Worm (Caenorhabditis elegans) whole organism, L4 larva: Measurements from ENCODE around the gene mip-2.

Experiments
- D1046.2 ChIP-seq: fragments of 200-800 bp; sonication (Bioruptor generic); IDR thresholded peaks from 2 replicates; pipeline ENCODE4 v1.3.6; 2022; ENCODE audit warnings: missing genetic modification characterization, missing compliant biosample characterization
- F10B5.3 ChIP-seq: sonication (generic microtip); optimal IDR thresholded peaks from 2 replicates; lab custom pipeline; 2016; ENCODE audit warnings: mild to moderate bottlenecking, missing genetic modification characterization, missing compliant biosample characterization
- F44E2.7 ChIP-seq: fragments of 200-800 bp; sonication (Bioruptor generic); IDR thresholded peaks from 2 replicates; pipeline ENCODE4 v2.1.2; 2022; ENCODE audit warnings: missing genetic modification characterization, missing compliant biosample characterization
- F49E8.2 ChIP-seq: sonication (generic microtip); optimal IDR thresholded peaks from 2 replicates; lab custom pipeline; 2016; ENCODE audit warnings: missing compliant biosample characterization, mild to moderate bottlenecking, missing genetic modification characterization, borderline replicate concordance
- T26A8.4 ChIP-seq: fragments of 200-800 bp; sonication (Bioruptor generic); IDR thresholded peaks from 2 replicates; pipeline ENCODE4 v1.3.6; 2022; ENCODE audit warnings: missing genetic modification characterization, missing compliant biosample characterization
- Y105C5A.15 ChIP-seq: fragments of 200-800 bp; sonication (Bioruptor generic); IDR thresholded peaks from 2 replicates; pipeline ENCODE4 v1.3.6; 2022; ENCODE audit warnings: missing genetic modification characterization, missing compliant biosample characterization
- aha-1 ChIP-seq: fragments of 150-350 bp; peaks from one replicate; lab custom pipeline; 2014; ENCODE audit warnings: missing biosample characterization, missing genetic modification characterization
- ceh-44 ChIP-seq: fragments of 200-800 bp; sonication (Bioruptor generic); IDR thresholded peaks from 2 replicates; pipeline ENCODE4 v1.3.6; 2022; ENCODE audit warnings: missing genetic modification reagents, missing genetic modification characterization, missing compliant biosample characterization
- ceh-82 ChIP-seq: sonication (generic microtip); optimal IDR thresholded peaks from 2 replicates; lab custom pipeline; 2017; ENCODE audit warnings: missing biosample characterization, missing genetic modification characterization
- dmd-6 ChIP-seq: fragments of 200-800 bp; sonication (Bioruptor generic); IDR thresholded peaks from 2 replicates; pipeline ENCODE4 v1.3.6; 2022; ENCODE audit warnings: missing genetic modification reagents, missing genetic modification characterization, missing compliant biosample characterization
- dmd-8 ChIP-seq: fragments of 200-800 bp; sonication (Bioruptor generic); IDR thresholded peaks from 2 replicates; pipeline ENCODE4 v1.3.6; 2022; ENCODE audit warnings: missing genetic modification characterization, missing compliant biosample characterization
- egl-43 ChIP-seq: fragments of 200-800 bp; sonication (Bioruptor generic); IDR thresholded peaks from 2 replicates; pipeline ENCODE4 v1.3.6; 2022; ENCODE audit warnings: missing genetic modification reagents, missing genetic modification characterization, missing compliant biosample characterization
- gei-8 ChIP-seq: fragments of 200-800 bp; sonication (Bioruptor generic); optimal IDR thresholded peaks from 2 replicates; lab custom pipeline; 2018; ENCODE audit warnings: mild to moderate bottlenecking, missing genetic modification characterization, missing compliant biosample characterization
- hlh-30 ChIP-seq: sonication (generic microtip); optimal IDR thresholded peaks from 2 replicates; lab custom pipeline; 2017; ENCODE audit warnings: antibody characterized with exemption, mild to moderate bottlenecking, missing genetic modification characterization, missing compliant biosample characterization; ENCODE audit not compliant: insufficient read depth
- hmg-1.1 ChIP-seq: fragments of 200-800 bp; sonication (Bioruptor generic); IDR thresholded peaks from 2 replicates; pipeline ENCODE4 v1.3.6; 2022; ENCODE audit warnings: missing genetic modification reagents, missing genetic modification characterization, missing compliant biosample characterization
- jun-1 ChIP-seq: fragments of 150-350 bp; optimal IDR thresholded peaks from 2 replicates; lab custom pipeline; 2014; ENCODE audit warnings: missing biosample characterization, missing genetic modification reagents, missing genetic modification characterization
- lin-29 ChIP-seq: fragments of 200-800 bp; sonication (Bioruptor generic); IDR thresholded peaks from 2 replicates; pipeline ENCODE4 v1.3.6; 2022; ENCODE audit warnings: missing genetic modification reagents, missing genetic modification characterization, missing compliant biosample characterization
- lin-38 ChIP-seq: fragments of 200-800 bp; sonication (Bioruptor generic); IDR thresholded peaks from 2 replicates; pipeline ENCODE4 v1.3.6; 2022; ENCODE audit warnings: missing genetic modification reagents, missing genetic modification characterization, missing compliant biosample characterization
- madf-9 ChIP-seq: fragments of 200-800 bp; sonication (Bioruptor generic); conservative IDR thresholded peaks from 2 replicates; pipeline ENCODE4 v1.3.6; 2022; ENCODE audit warnings: missing genetic modification reagents, missing genetic modification characterization, missing compliant biosample characterization
- mdl-1 ChIP-seq, 2 experiments: fragments of 150-350 bp in 1 of 2; sonication (generic microtip) in 1 of 2; optimal IDR thresholded peaks; 2 replicates each; lab custom pipeline; 2014 to 2017; ENCODE audit warnings: missing biosample characterization in 2 of 2, missing genetic modification characterization in 2 of 2
- mep-1 ChIP-seq: fragments of 150-350 bp; sonication (generic microtip); optimal IDR thresholded peaks from 3 replicates; lab custom pipeline; 2014; ENCODE audit warnings: missing biosample characterization, missing genetic modification characterization
- mes-2 ChIP-seq: sonication (generic microtip); optimal IDR thresholded peaks from 2 replicates; lab custom pipeline; 2016; ENCODE audit warnings: missing genotype, mild to moderate bottlenecking, missing genetic modification characterization, missing compliant biosample characterization; ENCODE audit not compliant: poor library complexity, severe bottlenecking
- nhr-111 ChIP-seq: fragments of 200-800 bp; sonication (Bioruptor generic); optimal IDR thresholded peaks from 2 replicates; lab custom pipeline; 2018; ENCODE audit warnings: mild to moderate bottlenecking, missing genetic modification characterization, missing compliant biosample characterization
- nhr-25 ChIP-seq: sonication (generic microtip); optimal IDR thresholded peaks from 2 replicates; lab custom pipeline; 2017; ENCODE audit warnings: missing genetic modification characterization, mild to moderate bottlenecking, missing compliant biosample characterization, antibody characterized with exemption, moderate library complexity, borderline replicate concordance; ENCODE audit not compliant: insufficient read depth
- nhr-28 ChIP-seq: fragments of 150-350 bp; optimal IDR thresholded peaks from 2 replicates; lab custom pipeline; 2014; ENCODE audit warnings: missing biosample characterization, missing genetic modification characterization
- nhr-41 ChIP-seq: fragments of 200-800 bp; sonication (Bioruptor generic); IDR thresholded peaks from 2 replicates; pipeline ENCODE4 v1.3.6; 2022; ENCODE audit warnings: missing genetic modification reagents, missing genetic modification characterization, missing compliant biosample characterization
- nhr-48 ChIP-seq: sonication (generic microtip); optimal IDR thresholded peaks from 2 replicates; lab custom pipeline; 2016; ENCODE audit warnings: mild to moderate bottlenecking, missing genetic modification characterization, missing compliant biosample characterization
- nhr-76 ChIP-seq: fragments of 150-350 bp; optimal IDR thresholded peaks from 2 replicates; lab custom pipeline; 2014; ENCODE audit warnings: missing biosample characterization, missing genetic modification characterization
- pha-4 ChIP-seq, 2 experiments: fragments of 150-350 bp in 1 of 2; fragments of 200-800 bp in 1 of 2; sonication (Bioruptor generic) in 1 of 2; IDR thresholded peaks in 1 of 2; optimal IDR thresholded peaks in 1 of 2; 2 replicates each; pipeline versions ENCODE4 v1.3.6 to Lab custom; 2014 to 2022; ENCODE audit warnings: missing genetic modification characterization in 2 of 2, missing genetic modification reagents in 2 of 2, missing biosample characterization in 1 of 2, missing compliant biosample characterization in 1 of 2
- pqm-1 ChIP-seq: sonication (generic microtip); optimal IDR thresholded peaks from 2 replicates; lab custom pipeline; 2017; ENCODE audit warnings: missing biosample characterization, missing genetic modification characterization
- saeg-2 ChIP-seq: fragments of 200-800 bp; sonication (Bioruptor generic); IDR thresholded peaks from 2 replicates; pipeline ENCODE4 v1.3.6; 2022; ENCODE audit warnings: missing genetic modification reagents, missing genetic modification characterization, missing compliant biosample characterization
- set-16 ChIP-seq: fragments of 200-800 bp; sonication (Bioruptor generic); IDR thresholded peaks from 2 replicates; pipeline ENCODE4 v1.3.6; 2022; ENCODE audit warnings: missing genetic modification reagents, missing genetic modification characterization, missing compliant biosample characterization
- skn-1 ChIP-seq: fragments of 150-350 bp; optimal IDR thresholded peaks from 2 replicates; lab custom pipeline; 2014; ENCODE audit warnings: missing biosample characterization, missing genetic modification characterization
- snpc-1.2 ChIP-seq: fragments of 200-800 bp; sonication (Bioruptor generic); IDR thresholded peaks from 2 replicates; pipeline ENCODE4 v1.3.6; 2022; ENCODE audit warnings: missing genetic modification reagents, missing genetic modification characterization, missing compliant biosample characterization
- snpc-4 ChIP-seq: fragments of 150-350 bp; optimal IDR thresholded peaks from 2 replicates; lab custom pipeline; 2014; ENCODE audit warnings: missing biosample characterization, missing genetic modification characterization
- spr-3 ChIP-seq: fragments of 200-800 bp; sonication (Bioruptor generic); optimal IDR thresholded peaks from 2 replicates; lab custom pipeline; 2018; ENCODE audit warnings: mild to moderate bottlenecking, missing genetic modification characterization, missing compliant biosample characterization
- tra-1 ChIP-seq: fragments of 200-800 bp; sonication (Bioruptor generic); IDR thresholded peaks from 2 replicates; pipeline ENCODE4 v1.3.6; 2022; ENCODE audit warnings: missing genetic modification reagents, missing genetic modification characterization, missing compliant biosample characterization
- unc-130 ChIP-seq: sonication (generic microtip); optimal IDR thresholded peaks from 2 replicates; lab custom pipeline; 2016; ENCODE audit warnings: missing genetic modification reagents, missing genetic modification characterization, missing compliant biosample characterization
- unc-39 ChIP-seq: sonication (generic microtip); optimal IDR thresholded peaks from 2 replicates; lab custom pipeline; 2017; ENCODE audit warnings: missing biosample characterization, missing genetic modification characterization
- zip-11 ChIP-seq: fragments of 200-800 bp; sonication (Bioruptor generic); IDR thresholded peaks from 2 replicates; pipeline ENCODE4 v1.3.6; 2022; ENCODE audit warnings: missing genetic modification characterization, missing compliant biosample characterization

mip-2 gene

DNA sequence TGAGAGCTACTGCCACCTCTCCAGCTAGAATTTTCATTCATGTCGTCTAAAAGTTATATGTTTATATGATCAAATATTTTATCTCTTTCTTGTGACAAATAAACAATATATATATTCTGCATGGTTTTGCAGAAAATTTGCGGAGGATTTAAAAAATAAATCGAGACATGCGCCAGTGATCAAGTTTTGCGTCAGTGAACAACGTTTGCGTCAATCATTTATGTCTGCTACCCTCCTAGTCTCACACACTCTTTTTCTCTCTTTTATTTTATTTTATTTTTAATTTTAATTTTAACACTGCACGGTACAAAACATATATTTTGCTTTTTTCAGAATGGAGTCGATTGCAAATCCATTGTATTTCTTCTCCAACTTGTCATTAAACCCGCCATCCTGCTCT, 6.8 kb upstream of the mip-2 start, which contains the start of the genes tag-65 and ccz-1 (continued):
- TF ChIP-seq pqm-1 (no peak), nhr-76 (tag; lab: Kevin White, UChicago) (no peak), tra-1 (GFP tag; lab: Robert Waterston, UW) (no peak), lin-29 (GFP tag; lab: Robert Waterston, UW) (no peak), saeg-2 (GFP tag; lab: Robert Waterston, UW) (no peak), jun-1 (tag; lab: Kevin White, UChicago) (peak; percentile 41), ceh-82 (tag; lab: Kevin White, UChicago) (no peak), mdl-1 (tag; optimal IDR thresholded peaks at IDR 0.05; lab: Kevin White, UChicago) (peak in 1 of 2 experiments; percentile 27), skn-1 (tag; lab: Kevin White, UChicago) (no peak), gei-8 (no peak), spr-3 (GFP tag; lab: Kevin White, UChicago) (peak; percentile 39), nhr-41 (GFP tag; lab: Robert Waterston, UW) (no peak), F44E2.7 (GFP tag; lab: Robert Waterston, UW) (no peak), nhr-111 (GFP tag; lab: Kevin White, UChicago) (no peak), mes-2 (tag; lab: Kevin White, UChicago) (peak; percentile 90)

DNA sequence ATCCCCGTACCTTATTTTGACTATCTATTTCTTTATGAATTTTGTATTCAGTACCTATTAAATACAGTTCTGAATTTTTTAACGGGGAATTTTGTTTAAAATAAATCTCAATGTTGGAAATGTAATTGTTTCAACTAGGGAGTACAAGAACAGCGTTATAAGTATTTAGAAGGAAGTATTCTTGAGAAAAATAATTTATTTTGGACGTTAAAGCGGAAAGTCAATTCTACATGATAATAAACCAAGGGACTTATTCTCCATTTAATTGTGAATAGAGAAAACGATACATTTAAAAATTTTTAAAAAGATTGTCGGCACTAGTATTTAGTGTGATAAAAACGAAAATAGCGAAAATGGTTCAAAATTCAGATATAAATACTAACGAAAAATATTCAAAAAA, 2.6 kb downstream of the mip-2 start:
- TF ChIP-seq nhr-28 (tag; lab: Kevin White, UChicago) (no peak), dmd-8 (no peak), hlh-30 (tag; lab: Kevin White, UChicago) (no peak), aha-1 (tag; lab: Kevin White, UChicago) (peak; percentile 80), snpc-1.2 (GFP tag; lab: Robert Waterston, UW) (0 out of 2 replicates have a peak, but pooled peaks have one; percentile 34), T26A8.4 (GFP tag; lab: Robert Waterston, UW) (no peak), pqm-1 (no peak), F49E8.2 (tag; lab: Kevin White, UChicago) (peak; percentile 66), ceh-44 (no peak), zip-11 (GFP tag; lab: Robert Waterston, UW) (no peak), lin-38 (GFP tag; lab: Robert Waterston, UW) (peak; percentile 63), madf-9 (GFP tag; lab: Robert Waterston, UW) (no peak), unc-39 (tag; lab: Kevin White, UChicago) (no peak), unc-130 (GFP tag; lab: Kevin White, UChicago) (peak; percentile 26), nhr-48 (no peak), Y105C5A.15 (0 out of 2 replicates have a peak, but pooled peaks have one; percentile 30), mep-1 (peak; percentile 29), dmd-6 (GFP tag; lab: Robert Waterston, UW) (no peak), F44E2.7 (GFP tag; lab: Robert Waterston, UW) (no peak), egl-43 (GFP tag; lab: Robert Waterston, UW) (no peak), tra-1 (GFP tag; lab: Robert Waterston, UW) (no peak), hmg-1.1 (GFP tag; lab: Robert Waterston, UW) (no peak), pha-4 (GFP tag; IDR thresholded peaks at IDR 0.05; lab: Robert Waterston, UW) (peak; percentile 51; the same call in 1 of the 2 replicates), pha-4 (tag; optimal IDR thresholded peaks at IDR 0.05; lab: Kevin White, UChicago) (no peak)

DNA sequence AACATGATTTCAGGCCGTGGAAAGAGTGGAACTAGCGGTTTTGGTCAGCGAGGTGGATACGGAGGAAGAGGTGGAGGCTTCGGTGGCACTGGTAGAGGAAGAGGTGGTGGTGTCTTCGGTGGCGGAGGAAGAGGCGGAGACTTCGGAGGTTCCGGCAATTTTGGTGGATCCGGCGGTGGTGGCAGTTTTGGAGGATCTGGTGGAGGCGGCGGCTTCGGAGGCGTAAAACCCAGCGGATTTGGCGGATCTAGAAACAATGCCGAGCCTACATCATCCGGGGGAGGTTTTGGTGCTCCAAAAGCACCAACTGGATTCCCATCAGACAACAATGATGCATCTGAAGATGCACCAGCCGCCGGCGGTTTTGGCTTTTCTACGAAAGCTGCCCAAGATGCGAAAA, 3.4 kb downstream of the mip-2 start:
- TF ChIP-seq set-16 (GFP tag; lab: Robert Waterston, UW) (peak; percentile 93), nhr-25 (no peak), F49E8.2 (tag; lab: Kevin White, UChicago) (no peak), F44E2.7 (GFP tag; lab: Robert Waterston, UW) (0 out of 2 replicates have a peak, but pooled peaks have one; percentile 36), snpc-4 (tag; lab: Kevin White, UChicago) (no peak), F10B5.3 (no peak), D1046.2 (GFP tag; lab: Robert Waterston, UW) (peak; percentile 33; the same call in 1 of the 2 replicates), lin-38 (GFP tag; lab: Robert Waterston, UW) (no peak)
